Worm (Caenorhabditis elegans): ENCODE results near the gene nrsn-1.

DNA sequence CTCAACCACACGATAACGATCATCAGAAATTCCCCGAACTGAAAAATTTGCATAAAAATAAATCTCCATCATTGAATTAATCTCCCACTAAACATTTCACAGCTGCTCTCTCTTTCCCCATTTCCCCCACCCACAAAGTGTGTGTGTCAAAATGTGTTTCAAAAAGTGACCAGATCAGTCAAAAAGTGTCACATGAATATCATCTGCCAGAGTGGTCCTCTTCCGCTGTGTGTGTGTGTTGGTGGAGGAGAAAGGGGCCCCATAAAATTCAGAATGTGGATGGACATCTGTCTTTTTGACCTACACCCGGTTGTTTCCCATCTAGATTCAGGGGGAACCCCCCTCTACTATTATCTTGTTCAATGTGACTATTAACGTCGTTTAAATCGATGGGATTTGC is 38.6 kb downstream of the nrsn-1 start:
- TF ChIP-seq pha-4 (tag; optimal IDR thresholded peaks at IDR 0.05), result no peak
- TF ChIP-seq ahr-1 (tag; optimal IDR thresholded peaks at IDR 0.05), result no peak
- TF ChIP-seq syd-9 (tag; optimal IDR thresholded peaks at IDR 0.05), result no peak
- no peak for TF ChIP-seq tbx-2 (tag; optimal IDR thresholded peaks at IDR 0.05)
- no peak for TF ChIP-seq pax-1 (tag; optimal IDR thresholded peaks at IDR 0.05)
- TF ChIP-seq pros-1 (tag; optimal IDR thresholded peaks at IDR 0.05), result no peak
- no peak for TF ChIP-seq pag-3 (tag; optimal IDR thresholded peaks at IDR 0.05; ENCODE audit: borderline replicate concordance)
- no peak for TF ChIP-seq dve-1 (tag; optimal IDR thresholded peaks at IDR 0.05)
- no peak for TF ChIP-seq odd-2 (tag; optimal IDR thresholded peaks at IDR 0.05)
- TF ChIP-seq ceh-19 (GFP tag; optimal IDR thresholded peaks at IDR 0.05), result no peak
- no peak for TF ChIP-seq ceh-9 (tag; optimal IDR thresholded peaks at IDR 0.05)
- TF ChIP-seq lim-6 (tag; optimal IDR thresholded peaks at IDR 0.05), result no peak
